Worm (Caenorhabditis elegans) whole organism, L2 larva: ENCODE data around the gene rnp-3.

Experiments used
- lsy-2 ChIP-seq, 2 experiments: fragments of 150-350 bp in 1 of 2; sonication (generic microtip) in 1 of 2; optimal IDR thresholded peaks; 2 replicates each; lab custom pipeline; 2014 to 2017; ENCODE audit warnings: missing biosample characterization in 2 of 2, missing genetic modification characterization in 2 of 2
- mbf-1 ChIP-seq: sonication (generic microtip); optimal IDR thresholded peaks from 2 replicates; lab custom pipeline; 2017; ENCODE audit warnings: missing biosample characterization, missing genetic modification characterization
- sem-4 ChIP-seq: fragments of 150-350 bp; optimal IDR thresholded peaks from 2 replicates; lab custom pipeline; 2014; ENCODE audit warnings: missing biosample characterization, missing genetic modification reagents, missing genetic modification characterization
- unc-62 ChIP-seq: fragments of 150-350 bp; optimal IDR thresholded peaks from 2 replicates; lab custom pipeline; 2014; ENCODE audit warnings: missing biosample characterization, missing genetic modification reagents, missing genetic modification characterization
- zag-1 ChIP-seq: fragments of 150-350 bp; optimal IDR thresholded peaks from 2 replicates; lab custom pipeline; 2014; ENCODE audit warnings: missing biosample characterization, missing genetic modification characterization

ce11 chrIV:4218276-4218675, 44.4 kb downstream of the rnp-3 start:
- TF ChIP-seq unc-62 (GFP tag; lab: Kevin White, UChicago) (no peak), lsy-2 (tag; optimal IDR thresholded peaks at IDR 0.05; lab: Kevin White, UChicago) (no peak), zag-1 (tag; lab: Kevin White, UChicago) (no peak), sem-4 (tag; lab: Kevin White, UChicago) (no peak), mbf-1 (tag; lab: Kevin White, UChicago) (no peak)
